Worm (Caenorhabditis elegans) whole organism, L3 larva: ENCODE data around the gene fbxa-53.
"Not testable (repeated sequence)": the region's sequence is repeated elsewhere in the genome, so short reads cannot be mapped to it uniquely, and the experiment has no call there.

ENCODE experiments used
- aly-2 ChIP-seq: fragments of 150-350 bp; optimal IDR thresholded peaks from 2 replicates; lab custom pipeline; 2014; ENCODE audit warnings: missing biosample characterization, missing genetic modification characterization
- elt-3 ChIP-seq, 3 experiments: fragments of 150-350 bp in 1 of 3; sonication (generic microtip) in 2 of 3; optimal IDR thresholded peaks; 2 replicates in 2 of 3; 4 replicates in 1 of 3; lab custom pipeline; 2014 to 2017; ENCODE audit warnings: missing biosample characterization in 3 of 3, missing genetic modification characterization in 3 of 3
- fos-1 ChIP-seq: fragments of 150-350 bp; optimal IDR thresholded peaks from 2 replicates; lab custom pipeline; 2014; ENCODE audit warnings: missing biosample characterization, missing genetic modification characterization
- lin-15B ChIP-seq: fragments of 150-350 bp; optimal IDR thresholded peaks from 2 replicates; lab custom pipeline; 2014; ENCODE audit warnings: missing biosample characterization, missing genetic modification characterization
- nfya-1 ChIP-seq: sonication (generic microtip); optimal IDR thresholded peaks from 2 replicates; lab custom pipeline; 2017; ENCODE audit warnings: missing genetic modification characterization, mild to moderate bottlenecking, missing compliant biosample characterization, antibody characterized with exemption, moderate library complexity; ENCODE audit not compliant: insufficient read depth
- nhr-11 ChIP-seq: fragments of 150-350 bp; optimal IDR thresholded peaks from 2 replicates; lab custom pipeline; 2014; ENCODE audit warnings: missing biosample characterization, missing genetic modification characterization
- nhr-76 ChIP-seq: fragments of 150-350 bp; sonication (generic microtip); optimal IDR thresholded peaks from 5 replicates; lab custom pipeline; 2014; ENCODE audit warnings: missing biosample characterization, missing genetic modification characterization

- not testable (repeated sequence) for TF ChIP-seq nhr-76 (tag; lab: Kevin White, UChicago); aly-2 (tag; lab: Kevin White, UChicago); nfya-1 (tag; lab: Kevin White, UChicago); nhr-11 (tag; lab: Kevin White, UChicago); elt-3 (tag; optimal IDR thresholded peaks at IDR 0.05; lab: Kevin White, UChicago); lin-15B (tag; lab: Kevin White, UChicago); fos-1 (tag; lab: Kevin White, UChicago)
Observed at ce11 chrX:1746117-1746516, 27.7 kb upstream of the fbxa-53 start, which contains the start of gene Y75D11A.3.
